Worm (Caenorhabditis elegans) whole organism, late embryonic: Measurements from ENCODE around the gene sar-1.

ENCODE experiments used
- C38D4.7 ChIP-seq: fragments of 200-800 bp; sonication (Bioruptor generic); optimal IDR thresholded peaks from 2 replicates; lab custom pipeline; 2018; ENCODE audit warnings: mild to moderate bottlenecking, missing genetic modification characterization, moderate library complexity, missing compliant biosample characterization
- F13H6.1 ChIP-seq: sonication (generic microtip); optimal IDR thresholded peaks from 2 replicates; lab custom pipeline; 2016; ENCODE audit warnings: missing genetic modification characterization, missing compliant biosample characterization
- T23F11.4 ChIP-seq: fragments of 200-800 bp; sonication (Bioruptor generic); optimal IDR thresholded peaks from 2 replicates; lab custom pipeline; 2018; ENCODE audit warnings: mild to moderate bottlenecking, missing genetic modification characterization, missing compliant biosample characterization
- Y22D7AL.16 ChIP-seq: sonication (generic microtip); optimal IDR thresholded peaks from 2 replicates; lab custom pipeline; 2016; ENCODE audit warnings: missing genetic modification characterization, missing compliant biosample characterization
- ceh-18 ChIP-seq: sonication (generic microtip); optimal IDR thresholded peaks from 2 replicates; lab custom pipeline; 2016; ENCODE audit warnings: missing genetic modification characterization, missing compliant biosample characterization
- ceh-19 ChIP-seq: fragments of 200-800 bp; sonication (Bioruptor generic); optimal IDR thresholded peaks from 2 replicates; lab custom pipeline; 2018; ENCODE audit warnings: mild to moderate bottlenecking, missing genetic modification characterization, missing compliant biosample characterization
- ceh-2 ChIP-seq: sonication (generic microtip); optimal IDR thresholded peaks from 2 replicates; lab custom pipeline; 2016; ENCODE audit warnings: missing genotype, missing genetic modification characterization, missing compliant biosample characterization
- ceh-30 ChIP-seq: fragments of 150-350 bp; optimal IDR thresholded peaks from 2 replicates; lab custom pipeline; 2014; ENCODE audit warnings: missing biosample characterization, missing genetic modification characterization
- ceh-34 ChIP-seq: sonication (generic microtip); optimal IDR thresholded peaks from 2 replicates; lab custom pipeline; 2016; ENCODE audit warnings: mild to moderate bottlenecking, missing genetic modification characterization, missing compliant biosample characterization
- ceh-45 ChIP-seq: fragments of 200-800 bp; sonication (Bioruptor generic); IDR thresholded peaks from 2 replicates; pipeline ENCODE4 v1.3.6; 2022; ENCODE audit warnings: missing genetic modification reagents, missing genetic modification characterization, missing compliant biosample characterization
- ceh-48 ChIP-seq: sonication (generic microtip); optimal IDR thresholded peaks from 2 replicates; lab custom pipeline; 2016; ENCODE audit warnings: missing genetic modification characterization, inconsistent platforms, missing compliant biosample characterization
- dmd-4 ChIP-seq: sonication (generic microtip); optimal IDR thresholded peaks from 2 replicates; lab custom pipeline; 2016; ENCODE audit warnings: borderline replicate concordance, missing genetic modification characterization, missing compliant biosample characterization
- elt-2 ChIP-seq: sonication (generic microtip); optimal IDR thresholded peaks from 2 replicates; lab custom pipeline; 2016; ENCODE audit warnings: missing genetic modification reagents, missing genetic modification characterization, missing compliant biosample characterization
- fax-1 ChIP-seq: sonication (generic microtip); optimal IDR thresholded peaks from 2 replicates; lab custom pipeline; 2016; ENCODE audit warnings: missing genotype, missing genetic modification characterization, missing compliant biosample characterization
- fkh-10 ChIP-seq: fragments of 150-350 bp; optimal IDR thresholded peaks from 2 replicates; lab custom pipeline; 2014; ENCODE audit warnings: missing biosample characterization, missing genetic modification reagents, missing genetic modification characterization
- hlh-13 ChIP-seq: fragments of 200-800 bp; sonication (Bioruptor generic); optimal IDR thresholded peaks from 2 replicates; lab custom pipeline; 2018; ENCODE audit warnings: mild to moderate bottlenecking, missing genetic modification characterization, missing compliant biosample characterization
- hlh-30 ChIP-seq: sonication (generic microtip); optimal IDR thresholded peaks from 2 replicates; lab custom pipeline; 2017; ENCODE audit warnings: antibody characterized with exemption, missing genetic modification characterization, missing compliant biosample characterization; ENCODE audit not compliant: insufficient read depth
- hlh-6 ChIP-seq: sonication (generic microtip); optimal IDR thresholded peaks from 2 replicates; lab custom pipeline; 2016; ENCODE audit warnings: missing genotype, missing genetic modification characterization, missing compliant biosample characterization
- madf-2 ChIP-seq: sonication (generic microtip); optimal IDR thresholded peaks from 2 replicates; lab custom pipeline; 2017; ENCODE audit warnings: missing genetic modification characterization, missing compliant biosample characterization
- mec-3 ChIP-seq: sonication (generic microtip); optimal IDR thresholded peaks from 2 replicates; lab custom pipeline; 2016; ENCODE audit warnings: borderline replicate concordance, missing genetic modification characterization, missing compliant biosample characterization
- nfya-1 ChIP-seq: sonication (generic microtip); optimal IDR thresholded peaks from 2 replicates; lab custom pipeline; 2017; ENCODE audit warnings: missing genetic modification characterization, mild to moderate bottlenecking, missing compliant biosample characterization, antibody characterized with exemption, moderate library complexity
- nhr-11 ChIP-seq: fragments of 150-350 bp; optimal IDR thresholded peaks from 2 replicates; lab custom pipeline; 2014; ENCODE audit warnings: missing biosample characterization, missing genetic modification characterization
- nhr-232 ChIP-seq: sonication (generic microtip); optimal IDR thresholded peaks from 2 replicates; lab custom pipeline; 2016; ENCODE audit warnings: missing genetic modification characterization, missing compliant biosample characterization
- npax-4 ChIP-seq: sonication (generic microtip); optimal IDR thresholded peaks from 2 replicates; lab custom pipeline; 2016; ENCODE audit warnings: missing genetic modification characterization, missing compliant biosample characterization
- pha-2 ChIP-seq: sonication (generic microtip); optimal IDR thresholded peaks from 2 replicates; lab custom pipeline; 2017; ENCODE audit warnings: mild to moderate bottlenecking, missing genetic modification characterization, missing compliant biosample characterization
- pha-4 ChIP-seq: fragments of 150-350 bp; optimal IDR thresholded peaks from 2 replicates; lab custom pipeline; 2018; ENCODE audit warnings: missing biosample characterization, missing genetic modification reagents, missing genetic modification characterization
- pqm-1 ChIP-seq: sonication (generic microtip); optimal IDR thresholded peaks from 2 replicates; lab custom pipeline; 2016; ENCODE audit warnings: missing genetic modification characterization, missing compliant biosample characterization
- sdc-2 ChIP-seq: sonication (generic microtip); optimal IDR thresholded peaks from 2 replicates; lab custom pipeline; 2016; ENCODE audit warnings: missing genotype, missing genetic modification characterization, missing compliant biosample characterization
- sox-2 ChIP-seq: fragments of 200-800 bp; sonication (Bioruptor generic); IDR thresholded peaks from 2 replicates; pipeline ENCODE4 v1.3.6; 2022; ENCODE audit warnings: missing genetic modification reagents, missing genetic modification characterization, missing compliant biosample characterization
- sox-4 ChIP-seq: sonication (generic microtip); optimal IDR thresholded peaks from 2 replicates; lab custom pipeline; 2017; ENCODE audit warnings: mild to moderate bottlenecking, missing genetic modification characterization, inconsistent platforms, missing compliant biosample characterization
- syd-9 ChIP-seq: sonication (generic microtip); optimal IDR thresholded peaks from 2 replicates; lab custom pipeline; 2016; ENCODE audit warnings: mild to moderate bottlenecking, missing genetic modification characterization, moderate library complexity, missing compliant biosample characterization
- tbx-7 ChIP-seq: sonication (generic microtip); optimal IDR thresholded peaks from 2 replicates; lab custom pipeline; 2016; ENCODE audit warnings: missing genotype, missing genetic modification characterization, missing compliant biosample characterization
- ttx-3 ChIP-seq: sonication (generic microtip); optimal IDR thresholded peaks from 2 replicates; lab custom pipeline; 2016; ENCODE audit warnings: missing genetic modification reagents, missing genetic modification characterization, missing compliant biosample characterization
- unc-42 ChIP-seq: sonication (generic microtip); optimal IDR thresholded peaks from 2 replicates; lab custom pipeline; 2016; ENCODE audit warnings: missing genotype, missing genetic modification characterization, missing compliant biosample characterization
- unc-55 ChIP-seq: sonication (generic microtip); optimal IDR thresholded peaks from 2 replicates; lab custom pipeline; 2017; ENCODE audit warnings: missing biosample characterization, missing genetic modification reagents, missing genetic modification characterization
- zip-5 ChIP-seq: sonication (generic microtip); optimal IDR thresholded peaks from 2 replicates; lab custom pipeline; 2016; ENCODE audit warnings: missing genetic modification characterization, missing compliant biosample characterization

Gene sar-1

DNA sequence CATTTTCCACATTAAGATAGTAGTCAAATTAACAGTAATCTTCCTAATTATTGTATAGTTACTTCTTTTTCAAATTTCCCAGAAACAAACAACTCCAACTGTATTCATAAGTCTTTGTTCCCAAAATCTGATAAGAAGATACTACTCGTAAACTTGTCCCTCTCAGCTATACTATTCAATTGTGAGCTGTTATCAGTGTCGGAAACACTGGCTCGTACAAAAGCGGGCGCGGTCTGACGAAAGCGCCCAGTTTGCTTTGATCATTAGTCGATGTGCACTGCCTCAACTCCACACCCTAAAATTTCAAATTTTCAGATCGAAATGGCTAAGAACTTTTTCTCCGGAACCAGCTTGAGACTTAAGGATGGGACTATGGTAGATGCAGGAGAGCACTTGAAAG, 26.4 kb downstream of the sar-1 start, which contains the start of gene trx-3:
TSS of gene trx-3 (plus strand) at position 291 of the 400 bp plus-strand sequence.
- TF ChIP-seq ceh-48 (tag; lab: Kevin White, UChicago) (no peak), sox-2 (GFP tag; lab: Robert Waterston, UW) (no peak), fkh-10 (no peak), npax-4 (tag; lab: Kevin White, UChicago) (no peak), ttx-3 (tag; lab: Kevin White, UChicago) (no peak), unc-42 (tag; lab: Kevin White, UChicago) (no peak), ceh-18 (tag; lab: Kevin White, UChicago) (no peak), nhr-232 (tag; lab: Kevin White, UChicago) (no peak), C38D4.7 (no peak), ceh-30 (tag; lab: Kevin White, UChicago) (no peak), hlh-30 (tag; lab: Kevin White, UChicago) (no peak), ceh-34 (tag; lab: Kevin White, UChicago) (no peak), T23F11.4 (GFP tag; lab: Kevin White, UChicago) (no peak), zip-5 (tag; lab: Kevin White, UChicago) (no peak), tbx-7 (tag; lab: Kevin White, UChicago) (no peak)

DNA sequence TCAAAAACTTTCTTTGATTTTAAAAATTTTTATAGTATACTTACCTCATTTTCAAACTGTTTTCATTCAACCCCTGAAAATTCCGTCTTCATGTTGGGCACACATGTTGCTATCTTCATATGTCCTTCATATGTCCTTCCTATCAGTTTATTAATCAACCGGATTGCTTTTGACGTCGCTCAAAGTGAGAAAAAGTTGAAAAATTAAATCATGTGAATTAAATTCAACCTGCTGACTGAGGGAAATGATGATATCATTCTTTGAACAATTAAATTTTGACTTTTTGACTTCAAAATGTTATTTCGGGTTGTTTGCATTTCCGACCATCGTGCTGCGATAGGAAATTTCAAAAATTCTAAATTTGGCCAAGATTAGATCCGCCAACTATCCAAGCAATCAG, 28.6 kb downstream of the sar-1 start:
- no peak for TF ChIP-seq tbx-7 (tag; lab: Kevin White, UChicago)
- no peak for TF ChIP-seq pha-4 (tag; lab: Kevin White, UChicago)
- no peak for TF ChIP-seq C38D4.7
- TF ChIP-seq dmd-4: no peak
- TF ChIP-seq nfya-1: no peak
- no peak for TF ChIP-seq sox-4 (tag; lab: Kevin White, UChicago)
- TF ChIP-seq fax-1 (tag; lab: Kevin White, UChicago): no peak
- no peak for TF ChIP-seq ceh-45 (GFP tag; lab: Robert Waterston, UW)
- no peak for TF ChIP-seq unc-55
- TF ChIP-seq hlh-13 (GFP tag; lab: Kevin White, UChicago): no peak
- TF ChIP-seq unc-42 (tag; lab: Kevin White, UChicago): no peak
- no peak for TF ChIP-seq elt-2
- no peak for TF ChIP-seq npax-4 (tag; lab: Kevin White, UChicago)
- no peak for TF ChIP-seq nhr-11
- no peak for TF ChIP-seq ceh-19 (GFP tag; lab: Kevin White, UChicago)
- no peak for TF ChIP-seq sdc-2 (tag; lab: Kevin White, UChicago)

DNA sequence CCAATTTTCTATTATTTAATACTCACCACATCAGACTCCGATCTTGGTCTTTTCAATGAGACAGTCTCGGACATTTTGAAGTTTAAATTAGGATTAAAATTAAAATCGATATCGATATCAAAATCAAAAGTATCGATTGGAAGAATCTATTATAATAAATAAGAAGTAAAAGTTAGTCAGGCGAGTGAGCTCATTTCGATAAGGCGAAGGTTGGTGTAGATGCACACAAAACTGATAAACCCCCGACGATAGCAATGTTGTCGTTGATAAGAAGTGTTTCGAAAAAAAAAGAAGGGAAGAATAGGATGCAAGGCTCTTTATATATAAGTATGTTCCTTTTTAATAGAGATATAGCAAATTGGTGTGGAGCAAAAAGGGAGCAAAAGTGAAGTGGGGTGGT, 30.6 kb downstream of the sar-1 start, which contains the start of gene M01H9.4:
TSS of gene M01H9.4 (minus strand) at position 379 of the 400 bp plus-strand sequence.
- TF ChIP-seq mec-3 (tag; lab: Kevin White, UChicago): no peak
- peak; percentile 4 for TF ChIP-seq pqm-1
- no peak for TF ChIP-seq nhr-11
- peak; percentile 98 for TF ChIP-seq elt-2
- TF ChIP-seq, all 69 proteins: peak for 2

DNA sequence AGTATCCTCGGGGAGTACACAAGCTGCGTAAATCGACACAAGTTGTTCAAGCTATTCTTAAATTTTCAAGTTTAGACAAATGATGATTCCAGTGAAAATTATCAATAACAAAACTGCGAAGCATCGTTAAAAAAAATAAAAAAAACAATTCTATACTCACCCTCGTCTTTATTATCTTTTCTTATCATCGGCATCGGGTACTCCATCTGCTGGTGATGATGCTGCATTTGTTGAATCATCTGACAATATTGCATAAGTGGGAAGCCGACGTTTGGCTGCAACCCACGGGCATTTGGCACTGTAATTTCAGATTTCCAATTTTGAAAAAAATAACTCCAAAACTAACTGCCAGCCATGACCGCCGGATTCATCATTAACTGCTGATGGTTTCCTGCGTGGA, 31.8 kb downstream of the sar-1 start:
- no peak for TF ChIP-seq ceh-30 (tag; lab: Kevin White, UChicago)
- TF ChIP-seq hlh-30 (tag; lab: Kevin White, UChicago): no peak
- TF ChIP-seq hlh-6 (tag; lab: Kevin White, UChicago): no peak
- no peak for TF ChIP-seq madf-2
- TF ChIP-seq ceh-19 (GFP tag; lab: Kevin White, UChicago): no peak

DNA sequence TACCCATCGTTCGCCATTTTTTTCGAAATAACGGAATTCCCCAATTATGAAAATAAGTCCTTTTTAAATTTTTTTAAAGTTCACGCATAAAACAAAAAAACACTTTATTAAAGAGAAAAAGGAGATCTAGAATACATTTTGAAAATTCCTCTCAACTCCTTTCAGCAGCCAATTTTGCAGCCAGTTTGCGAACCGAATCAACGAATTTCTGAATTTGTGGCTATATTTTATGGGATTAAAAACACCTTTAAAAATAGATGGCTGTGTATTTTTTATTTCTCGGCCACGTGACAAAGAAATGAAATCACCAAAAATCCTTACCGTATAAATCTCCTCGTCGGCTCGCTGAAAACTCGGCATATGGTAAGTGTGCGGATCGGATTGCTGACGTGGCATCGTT, 33.1 kb downstream of the sar-1 start, which contains the start of gene M01H9.10:
TSS of gene M01H9.10 (minus strand) at position 101 of the 400 bp plus-strand sequence.
- TF ChIP-seq F13H6.1 (tag; lab: Kevin White, UChicago): no peak
- no peak for TF ChIP-seq elt-2
- TF ChIP-seq nhr-232 (tag; lab: Kevin White, UChicago): no peak
- TF ChIP-seq syd-9 (tag; lab: Kevin White, UChicago): no peak
- no peak for TF ChIP-seq ceh-2 (tag; lab: Kevin White, UChicago)
- no peak for TF ChIP-seq Y22D7AL.16 (tag; lab: Kevin White, UChicago)
- no peak for TF ChIP-seq pha-2
